Worm (Caenorhabditis elegans) whole organism, L4 larva: ENCODE results near the gene R10E9.4.

Source experiments
- D1046.2 ChIP-seq: fragments of 200-800 bp; sonication (Bioruptor generic); IDR thresholded peaks from 2 replicates; pipeline ENCODE4 v1.3.6; 2022; ENCODE audit warnings: missing genetic modification characterization, missing compliant biosample characterization
- R02D3.7 ChIP-seq: fragments of 150-350 bp; sonication (generic microtip); optimal IDR thresholded peaks from 3 replicates; lab custom pipeline; 2014; ENCODE audit warnings: missing biosample characterization, missing genetic modification characterization
- Y48G9A.11 ChIP-seq: fragments of 200-800 bp; sonication (Bioruptor generic); IDR thresholded peaks from 2 replicates; pipeline ENCODE4 v1.3.6; 2022; ENCODE audit warnings: missing genetic modification reagents, missing genetic modification characterization, missing compliant biosample characterization
- ZK337.2 ChIP-seq: fragments of 200-800 bp; sonication (Bioruptor generic); IDR thresholded peaks from 2 replicates; pipeline ENCODE4 v1.3.6; 2022; ENCODE audit warnings: missing genetic modification reagents, missing genetic modification characterization, missing compliant biosample characterization
- ZK546.5 ChIP-seq, 2 experiments: sonication (generic microtip); optimal IDR thresholded peaks; 2 replicates each; lab custom pipeline; 2017; ENCODE audit warnings: missing biosample characterization in 2 of 2, missing genetic modification characterization in 2 of 2
- aha-1 ChIP-seq: fragments of 150-350 bp; peaks from one replicate; lab custom pipeline; 2014; ENCODE audit warnings: missing biosample characterization, missing genetic modification characterization
- ama-1 ChIP-seq: fragments of 150-350 bp; optimal IDR thresholded peaks from 2 replicates; lab custom pipeline; 2014; ENCODE audit warnings: inconsistent platforms, mixed read lengths
- arid-1 ChIP-seq: fragments of 200-800 bp; sonication (Bioruptor generic); conservative IDR thresholded peaks from 2 replicates; pipeline ENCODE4 v1.3.6; 2022; ENCODE audit warnings: missing genetic modification reagents, missing genetic modification characterization, missing compliant biosample characterization
- ceh-82 ChIP-seq: sonication (generic microtip); optimal IDR thresholded peaks from 2 replicates; lab custom pipeline; 2017; ENCODE audit warnings: missing biosample characterization, missing genetic modification characterization
- ctbp-1 ChIP-seq: fragments of 200-800 bp; sonication (Bioruptor generic); IDR thresholded peaks from 2 replicates; pipeline ENCODE4 v1.3.6; 2022; ENCODE audit warnings: missing genetic modification reagents, missing genetic modification characterization, missing compliant biosample characterization
- daf-16 ChIP-seq, 3 experiments: sonication (generic microtip); optimal IDR thresholded peaks; 2 replicates each; lab custom pipeline; 2016 to 2017; ENCODE audit warnings: missing genetic modification characterization in 3 of 3, missing genetic modification reagents in 3 of 3, mild to moderate bottlenecking in 2 of 3, missing compliant biosample characterization in 2 of 3, missing biosample characterization in 1 of 3, moderate library complexity in 1 of 3
- daf-8 ChIP-seq: fragments of 200-800 bp; sonication (Bioruptor generic); IDR thresholded peaks from 2 replicates; pipeline ENCODE4 v1.3.6; 2022; ENCODE audit warnings: missing genetic modification characterization, missing compliant biosample characterization
- dmd-6 ChIP-seq: fragments of 200-800 bp; sonication (Bioruptor generic); IDR thresholded peaks from 2 replicates; pipeline ENCODE4 v1.3.6; 2022; ENCODE audit warnings: missing genetic modification reagents, missing genetic modification characterization, missing compliant biosample characterization
- dmd-8 ChIP-seq: fragments of 200-800 bp; sonication (Bioruptor generic); IDR thresholded peaks from 2 replicates; pipeline ENCODE4 v1.3.6; 2022; ENCODE audit warnings: missing genetic modification characterization, missing compliant biosample characterization
- duxl-1 ChIP-seq: sonication (generic microtip); optimal IDR thresholded peaks from 2 replicates; lab custom pipeline; 2016; ENCODE audit warnings: mild to moderate bottlenecking, missing genetic modification characterization, moderate library complexity, missing compliant biosample characterization; ENCODE audit not compliant: poor library complexity
- hlh-30 ChIP-seq: sonication (generic microtip); optimal IDR thresholded peaks from 2 replicates; lab custom pipeline; 2017; ENCODE audit warnings: antibody characterized with exemption, mild to moderate bottlenecking, missing genetic modification characterization, missing compliant biosample characterization; ENCODE audit not compliant: insufficient read depth
- hmg-1.1 ChIP-seq: fragments of 200-800 bp; sonication (Bioruptor generic); IDR thresholded peaks from 2 replicates; pipeline ENCODE4 v1.3.6; 2022; ENCODE audit warnings: missing genetic modification reagents, missing genetic modification characterization, missing compliant biosample characterization
- jun-1 ChIP-seq: fragments of 150-350 bp; optimal IDR thresholded peaks from 2 replicates; lab custom pipeline; 2014; ENCODE audit warnings: missing biosample characterization, missing genetic modification reagents, missing genetic modification characterization
- lin-1 ChIP-seq: fragments of 200-800 bp; sonication (Bioruptor generic); IDR thresholded peaks from 2 replicates; pipeline ENCODE4 v1.3.6; 2022; ENCODE audit warnings: missing genetic modification reagents, missing genetic modification characterization, missing compliant biosample characterization
- lin-15B ChIP-seq: fragments of 150-350 bp; sonication (generic microtip); optimal IDR thresholded peaks from 3 replicates; lab custom pipeline; 2014; ENCODE audit warnings: missing biosample characterization, missing genetic modification characterization
- lin-39 ChIP-seq: fragments of 150-350 bp; optimal IDR thresholded peaks from 2 replicates; lab custom pipeline; 2014; ENCODE audit warnings: missing biosample characterization, missing genetic modification reagents, missing genetic modification characterization
- lir-3 ChIP-seq: sonication (generic microtip); optimal IDR thresholded peaks from 2 replicates; lab custom pipeline; 2016; ENCODE audit warnings: mild to moderate bottlenecking, missing genetic modification characterization, missing compliant biosample characterization
- lsy-2 ChIP-seq, 2 experiments: fragments of 150-350 bp in 1 of 2; sonication (generic microtip) in 1 of 2; optimal IDR thresholded peaks; 2 replicates each; lab custom pipeline; 2014 to 2017; ENCODE audit warnings: missing biosample characterization in 2 of 2, missing genetic modification characterization in 2 of 2
- madf-5 ChIP-seq, 2 experiments: fragments of 200-800 bp; sonication (Bioruptor generic); IDR thresholded peaks; 2 replicates each; pipeline ENCODE4 v1.3.6; 2022; ENCODE audit warnings: missing compliant biosample characterization in 2 of 2, missing genetic modification characterization in 2 of 2
- mdl-1 ChIP-seq, 2 experiments: fragments of 150-350 bp in 1 of 2; sonication (generic microtip) in 1 of 2; optimal IDR thresholded peaks; 2 replicates each; lab custom pipeline; 2014 to 2017; ENCODE audit warnings: missing biosample characterization in 2 of 2, missing genetic modification characterization in 2 of 2
- mep-1 ChIP-seq: fragments of 150-350 bp; sonication (generic microtip); optimal IDR thresholded peaks from 3 replicates; lab custom pipeline; 2014; ENCODE audit warnings: missing biosample characterization, missing genetic modification characterization
- mes-2 ChIP-seq: sonication (generic microtip); optimal IDR thresholded peaks from 2 replicates; lab custom pipeline; 2016; ENCODE audit warnings: missing genotype, mild to moderate bottlenecking, missing genetic modification characterization, missing compliant biosample characterization; ENCODE audit not compliant: poor library complexity, severe bottlenecking
- mxl-2 ChIP-seq: fragments of 200-800 bp; sonication (Bioruptor generic); conservative IDR thresholded peaks from 2 replicates; pipeline ENCODE4 v1.3.6; 2022; ENCODE audit warnings: missing genetic modification reagents, missing genetic modification characterization, missing compliant biosample characterization
- nhr-10 ChIP-seq: fragments of 150-350 bp; optimal IDR thresholded peaks from 2 replicates; lab custom pipeline; 2014; ENCODE audit warnings: missing biosample characterization, missing genetic modification characterization
- nhr-102 ChIP-seq: sonication (generic microtip); optimal IDR thresholded peaks from 2 replicates; lab custom pipeline; 2016; ENCODE audit warnings: mild to moderate bottlenecking, missing genetic modification characterization, moderate library complexity, missing compliant biosample characterization
- nhr-111 ChIP-seq: fragments of 200-800 bp; sonication (Bioruptor generic); optimal IDR thresholded peaks from 2 replicates; lab custom pipeline; 2018; ENCODE audit warnings: mild to moderate bottlenecking, missing genetic modification characterization, missing compliant biosample characterization
- nhr-6 ChIP-seq: fragments of 150-350 bp; optimal IDR thresholded peaks from 2 replicates; lab custom pipeline; 2014; ENCODE audit warnings: missing biosample characterization, missing genetic modification characterization
- pha-4 ChIP-seq, 2 experiments: fragments of 150-350 bp in 1 of 2; fragments of 200-800 bp in 1 of 2; sonication (Bioruptor generic) in 1 of 2; IDR thresholded peaks in 1 of 2; optimal IDR thresholded peaks in 1 of 2; 2 replicates each; pipeline versions ENCODE4 v1.3.6 to Lab custom; 2014 to 2022; ENCODE audit warnings: missing genetic modification characterization in 2 of 2, missing genetic modification reagents in 2 of 2, missing biosample characterization in 1 of 2, missing compliant biosample characterization in 1 of 2
- rbr-2 ChIP-seq: sonication (generic microtip); optimal IDR thresholded peaks from 2 replicates; lab custom pipeline; 2016; ENCODE audit warnings: missing genotype, missing genetic modification characterization, missing compliant biosample characterization
- snpc-1.2 ChIP-seq: fragments of 200-800 bp; sonication (Bioruptor generic); IDR thresholded peaks from 2 replicates; pipeline ENCODE4 v1.3.6; 2022; ENCODE audit warnings: missing genetic modification reagents, missing genetic modification characterization, missing compliant biosample characterization
- snpc-4 ChIP-seq: fragments of 150-350 bp; optimal IDR thresholded peaks from 2 replicates; lab custom pipeline; 2014; ENCODE audit warnings: missing biosample characterization, missing genetic modification characterization
- spr-1 ChIP-seq: sonication (generic microtip); optimal IDR thresholded peaks from 2 replicates; lab custom pipeline; 2016; ENCODE audit warnings: mild to moderate bottlenecking, missing genetic modification characterization, missing compliant biosample characterization
- spr-3 ChIP-seq: fragments of 200-800 bp; sonication (Bioruptor generic); optimal IDR thresholded peaks from 2 replicates; lab custom pipeline; 2018; ENCODE audit warnings: mild to moderate bottlenecking, missing genetic modification characterization, missing compliant biosample characterization
- tra-1 ChIP-seq: fragments of 200-800 bp; sonication (Bioruptor generic); IDR thresholded peaks from 2 replicates; pipeline ENCODE4 v1.3.6; 2022; ENCODE audit warnings: missing genetic modification reagents, missing genetic modification characterization, missing compliant biosample characterization
- unc-62 ChIP-seq, 3 experiments: fragments of 150-350 bp in 1 of 3; sonication (generic microtip); optimal IDR thresholded peaks in 2 of 3; peaks in 1 of 3; 1 replicate in 1 of 3; 2 replicates in 2 of 3; lab custom pipeline; 2014 to 2017; ENCODE audit warnings: missing biosample characterization in 3 of 3, missing genetic modification characterization in 3 of 3, missing genetic modification reagents in 3 of 3, missing genotype in 1 of 3
- zip-2 ChIP-seq: fragments of 150-350 bp; optimal IDR thresholded peaks from 2 replicates; lab custom pipeline; 2014; ENCODE audit warnings: missing biosample characterization, missing genetic modification characterization
- ztf-11 ChIP-seq: fragments of 150-350 bp; optimal IDR thresholded peaks from 2 replicates; lab custom pipeline; 2014; ENCODE audit warnings: missing biosample characterization, missing genetic modification characterization
- ztf-7 ChIP-seq: fragments of 150-350 bp; optimal IDR thresholded peaks from 2 replicates; lab custom pipeline; 2014; ENCODE audit warnings: missing biosample characterization, missing genetic modification characterization

Gene R10E9.4

DNA sequence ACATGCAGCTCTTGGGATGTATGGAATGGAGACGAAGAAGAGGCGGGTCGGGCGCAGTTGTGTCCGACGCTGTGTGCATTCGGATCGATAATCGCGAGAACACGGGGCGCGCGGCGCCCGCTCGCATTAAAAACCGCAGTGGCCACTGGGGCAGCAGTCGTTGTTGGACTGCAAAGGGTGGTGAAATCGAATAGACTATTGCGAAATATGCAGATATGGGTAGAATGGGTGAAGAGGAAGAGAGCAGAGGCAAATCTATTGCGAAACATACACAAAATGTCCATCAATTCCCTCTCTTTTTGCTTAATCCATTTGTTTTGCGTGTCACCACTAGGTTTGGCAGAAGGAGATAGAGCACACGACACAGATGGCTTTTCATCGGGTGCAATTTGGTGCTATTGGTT is 45.5 kb upstream of the R10E9.4 start (continued):
- TF ChIP-seq arid-1 (GFP tag; lab: Robert Waterston, UW): no peak
- peak; percentile 79 for TF ChIP-seq ctbp-1 (GFP tag; lab: Robert Waterston, UW)
- no peak for TF ChIP-seq tra-1 (GFP tag; lab: Robert Waterston, UW)
- TF ChIP-seq mep-1 (tag; lab: Kevin White, UChicago): peak; percentile 74
- no peak for TF ChIP-seq snpc-4 (tag; lab: Kevin White, UChicago)
- TF ChIP-seq hlh-30 (tag; lab: Kevin White, UChicago): peak; percentile 50
- TF ChIP-seq hmg-1.1 (GFP tag; lab: Robert Waterston, UW): peak; percentile 73
- no peak for TF ChIP-seq R02D3.7
- peak in 1 of 2 experiments; percentile 48 for TF ChIP-seq unc-62 (GFP tag; optimal IDR thresholded peaks at IDR 0.05 in 1 of 2; lab: Kevin White, UChicago)
- no peak for TF ChIP-seq unc-62 (tag; optimal IDR thresholded peaks at IDR 0.05; lab: Kevin White, UChicago)

DNA sequence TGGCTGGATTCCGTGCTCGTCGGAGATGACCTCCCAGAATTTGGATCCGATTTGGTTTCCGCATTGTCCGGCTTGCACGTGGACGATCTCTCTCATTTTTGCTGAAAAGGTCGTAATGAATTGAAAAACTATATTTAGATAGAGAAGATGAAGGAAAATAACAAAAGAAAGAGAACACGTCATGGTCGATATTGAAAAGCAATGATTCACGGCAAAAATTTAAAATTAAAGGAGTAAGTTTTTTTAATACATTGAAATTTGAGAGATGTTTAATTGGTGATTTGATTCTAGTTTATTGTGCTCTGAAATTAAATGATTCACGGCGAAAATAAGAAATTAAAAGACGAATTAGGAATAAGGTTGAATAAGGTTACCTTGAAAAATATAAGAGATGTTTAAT is 44.9 kb upstream of the R10E9.4 start, which contains the start of gene tbb-2:
tbb-2 (minus strand) TSS at position 101 of the 400 bp plus-strand sequence.
- TF ChIP-seq hmg-1.1 (GFP tag; lab: Robert Waterston, UW) (no peak), mes-2 (tag; lab: Kevin White, UChicago) (no peak), nhr-10 (tag; lab: Kevin White, UChicago) (no peak), mxl-2 (GFP tag; lab: Robert Waterston, UW) (no peak), jun-1 (tag; lab: Kevin White, UChicago) (no peak), ztf-11 (tag; lab: Kevin White, UChicago) (no peak), ZK337.2 (GFP tag; lab: Robert Waterston, UW) (no peak), D1046.2 (GFP tag; lab: Robert Waterston, UW) (no peak)

DNA sequence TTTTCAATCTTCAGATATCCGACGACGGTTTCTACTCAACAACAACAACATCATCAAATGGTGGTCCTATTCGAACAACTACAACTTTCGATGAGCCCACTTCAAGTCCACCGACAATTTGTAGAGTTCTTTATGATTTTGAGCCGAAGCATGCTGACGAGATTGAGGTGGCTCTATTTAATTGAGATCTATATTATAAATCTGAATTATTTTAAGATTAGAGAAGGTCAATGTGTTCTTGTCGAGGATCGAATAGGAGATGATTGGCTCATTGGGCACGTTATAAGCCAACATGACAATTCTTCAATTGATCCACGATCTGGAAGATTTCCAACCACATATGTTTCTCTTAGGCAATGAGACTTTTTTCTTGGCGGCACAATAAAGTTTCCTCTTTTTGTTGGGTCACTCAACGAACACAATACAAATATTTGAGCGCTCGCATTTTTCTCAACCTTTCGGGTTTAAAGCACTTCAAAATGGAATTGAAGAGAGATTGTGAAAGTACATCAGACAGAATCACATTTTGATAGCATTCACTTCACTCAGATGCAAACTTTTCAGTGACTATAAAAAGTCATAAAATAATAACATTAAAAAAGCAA is 42.9 kb upstream of the R10E9.4 start:
- TF ChIP-seq Y48G9A.11 (peak; percentile 48; the same call in 1 of the 2 replicates), ama-1 (lab: Kevin White, UChicago) (peak; percentile 92), ctbp-1 (GFP tag; lab: Robert Waterston, UW) (0 out of 2 replicates have a peak, but pooled peaks have one; percentile 15), daf-16 (GFP tag; optimal IDR thresholded peaks at IDR 0.05; lab: Kevin White, UChicago) (no peak), daf-16 (tag; optimal IDR thresholded peaks at IDR 0.05; lab: Kevin White, UChicago) (peak; percentile 2), hlh-30 (tag; lab: Kevin White, UChicago) (no peak), jun-1 (tag; lab: Kevin White, UChicago) (peak; percentile 19), lin-39 (tag; lab: Kevin White, UChicago) (no peak), lsy-2 (tag; optimal IDR thresholded peaks at IDR 0.05; lab: Kevin White, UChicago) (peak; percentile 4 to 21), mdl-1 (tag; optimal IDR thresholded peaks at IDR 0.05; lab: Kevin White, UChicago) (no peak), aha-1 (peak; percentile 96), snpc-1.2 (GFP tag; lab: Robert Waterston, UW) (peak; percentile 67), spr-1 (tag; lab: Kevin White, UChicago) (peak; percentile 29), duxl-1 (tag; lab: Kevin White, UChicago) (peak; percentile 63), nhr-6 (no peak), lin-15B (tag; lab: Kevin White, UChicago) (no peak), ztf-7 (tag; lab: Kevin White, UChicago) (peak; percentile 82), mes-2 (tag; lab: Kevin White, UChicago) (peak; percentile 17), arid-1 (GFP tag; lab: Robert Waterston, UW) (peak; percentile 42), nhr-10 (tag; lab: Kevin White, UChicago) (no peak), hmg-1.1 (GFP tag; lab: Robert Waterston, UW) (peak; percentile 53), daf-8 (no peak), zip-2 (no peak), lir-3 (tag; lab: Kevin White, UChicago) (no peak), madf-5 (GFP tag; IDR thresholded peaks at IDR 0.05; lab: Robert Waterston, UW) (0 out of 4 replicates have a peak, but pooled peaks of 1 of the 2 experiments have one; percentile 7), dmd-8 (GFP tag; lab: Robert Waterston, UW) (0 out of 2 replicates have a peak, but pooled peaks have one; percentile 25), ZK546.5 (tag; optimal IDR thresholded peaks at IDR 0.05; lab: Kevin White, UChicago) (peak in 1 of 2 experiments; percentile 15), lin-1 (GFP tag; lab: Robert Waterston, UW) (peak; percentile 56), dmd-6 (GFP tag; lab: Robert Waterston, UW) (no peak), rbr-2 (tag; lab: Kevin White, UChicago) (peak; percentile 19), ceh-82 (tag; lab: Kevin White, UChicago) (no peak), pha-4 (GFP tag; IDR thresholded peaks at IDR 0.05; lab: Robert Waterston, UW) (peak; percentile 27; the same call in 1 of the 2 replicates), pha-4 (tag; optimal IDR thresholded peaks at IDR 0.05; lab: Kevin White, UChicago) (no peak), spr-3 (peak; percentile 71), nhr-111 (GFP tag; lab: Kevin White, UChicago) (peak; percentile 45), nhr-102 (tag; lab: Kevin White, UChicago) (peak; percentile 71)
